Worm (Caenorhabditis elegans): Measurements from ENCODE around the gene D1005.10.

DNA sequence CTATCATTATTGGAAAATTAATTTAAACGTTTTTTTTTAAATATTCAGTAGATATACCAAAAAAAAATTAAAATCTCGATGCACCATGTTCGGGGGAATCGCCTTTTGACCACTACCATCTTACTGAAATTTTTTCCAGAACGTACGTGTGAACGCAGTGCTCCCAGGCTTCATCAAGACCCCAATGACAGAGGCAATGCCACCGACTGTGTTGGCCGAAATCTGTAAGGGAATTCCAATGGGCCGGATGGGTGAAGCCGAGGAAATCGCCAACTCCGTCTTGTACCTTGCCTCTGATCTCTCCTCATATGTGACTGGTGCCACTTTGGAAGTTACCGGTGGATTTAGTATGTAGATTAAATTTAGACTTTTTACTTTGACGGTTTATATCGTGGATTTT, 2.8 kb upstream of the D1005.10 start:
- TF ChIP-seq T22C8.4 (GFP tag; IDR thresholded peaks at IDR 0.05) (no peak), cog-1 (tag; optimal IDR thresholded peaks at IDR 0.05) (no peak), ref-1 (GFP tag; conservative IDR thresholded peaks at IDR 0.05) (no peak), tab-1 (GFP tag; IDR thresholded peaks at IDR 0.05) (no peak), ztf-29 (GFP tag; IDR thresholded peaks at IDR 0.05) (no peak), flt-1 (GFP tag; IDR thresholded peaks at IDR 0.05) (no peak), med-1 (GFP tag; optimal IDR thresholded peaks at IDR 0.05; ENCODE audit: insufficient read depth) (no peak), ztf-23 (GFP tag; IDR thresholded peaks at IDR 0.05) (no peak)

Measured in whole organism, midembryonic.